Fruit fly (Drosophila melanogaster) whole organism, embryonic: ENCODE data around the gene sesB.

Source experiments
- Atf-2 ChIP-seq: fragments of 200-800 bp; sonication (Bioruptor generic); optimal IDR thresholded peaks from 2 replicates; lab custom pipeline; 2016; ENCODE audit warnings: missing biosample characterization, missing genetic modification characterization
- Blimp-1 ChIP-seq: fragments of 200-800 bp; sonication (Bioruptor generic); optimal IDR thresholded peaks from 3 replicates; lab custom pipeline; 2018; ENCODE audit warnings: missing biosample characterization, missing genetic modification characterization, mild to moderate bottlenecking, moderate library complexity, missing genetic modification reagents
- CG11085 ChIP-seq: fragments of 200-800 bp; sonication (Bioruptor generic); IDR thresholded peaks from 2 replicates; pipeline ENCODE4 v1.3.6; 2022; ENCODE audit warnings: missing biosample characterization, missing genetic modification characterization
- CG12071 ChIP-seq: fragments of 200-800 bp; sonication (Bioruptor generic); optimal IDR thresholded peaks from 3 replicates; lab custom pipeline; 2018; ENCODE audit warnings: missing biosample characterization, mild to moderate bottlenecking, missing genetic modification characterization
- CG1233 ChIP-seq: fragments of 200-800 bp; sonication (Bioruptor generic); optimal IDR thresholded peaks from 4 replicates; lab custom pipeline; 2018; ENCODE audit warnings: missing biosample characterization, mild to moderate bottlenecking, missing genetic modification characterization
- CG13296 ChIP-seq: fragments of 200-800 bp; sonication (Bioruptor generic); optimal IDR thresholded peaks from 3 replicates; lab custom pipeline; 2018; ENCODE audit warnings: missing biosample characterization, mild to moderate bottlenecking, missing genetic modification characterization
- CG14050 ChIP-seq: fragments of 200-800 bp; sonication (Bioruptor generic); IDR thresholded peaks from 3 replicates; pipeline ENCODE4 v1.3.6; 2022; ENCODE audit warnings: missing biosample characterization, missing genetic modification characterization
- CG14667 ChIP-seq: fragments of 200-800 bp; sonication (Bioruptor generic); IDR thresholded peaks from 2 replicates; pipeline ENCODE4 v1.3.6; 2022; ENCODE audit warnings: missing biosample characterization, missing genetic modification characterization
- CG17186 ChIP-seq: fragments of 200-800 bp; sonication (Bioruptor generic); optimal IDR thresholded peaks from 3 replicates; lab custom pipeline; 2017; ENCODE audit warnings: missing biosample characterization, missing genetic modification reagents, missing genetic modification characterization
- CG17568 ChIP-seq: fragments of 200-800 bp; sonication (Bioruptor generic); optimal IDR thresholded peaks from 2 replicates; lab custom pipeline; 2018; ENCODE audit warnings: missing biosample characterization, mild to moderate bottlenecking, missing genetic modification characterization, moderate library complexity
- CG18599 ChIP-seq: fragments of 200-800 bp; sonication (Bioruptor generic); optimal IDR thresholded peaks from 3 replicates; lab custom pipeline; 2017; ENCODE audit warnings: missing biosample characterization, missing genetic modification characterization, mild to moderate bottlenecking, moderate library complexity, missing genetic modification reagents
- CG30403 ChIP-seq: fragments of 200-800 bp; sonication (Bioruptor generic); optimal IDR thresholded peaks from 3 replicates; lab custom pipeline; 2016; ENCODE audit warnings: missing biosample characterization, missing genetic modification characterization
- CG31224 ChIP-seq: fragments of 200-800 bp; sonication (Bioruptor generic); IDR thresholded peaks from 2 replicates; pipeline ENCODE4 v1.3.6; 2022; ENCODE audit warnings: missing biosample characterization, missing genetic modification characterization
- CG3847 ChIP-seq: fragments of 200-800 bp; sonication (Bioruptor generic); IDR thresholded peaks from 2 replicates; pipeline ENCODE4 v1.3.6; 2022; ENCODE audit warnings: missing biosample characterization, missing genetic modification characterization
- CG7928 ChIP-seq: fragments of 200-800 bp; sonication (Bioruptor generic); optimal IDR thresholded peaks from 2 replicates; lab custom pipeline; 2017; ENCODE audit warnings: missing biosample characterization, mild to moderate bottlenecking, missing genetic modification characterization
- CG7987 ChIP-seq: fragments of 200-800 bp; sonication (Bioruptor generic); optimal IDR thresholded peaks from 2 replicates; lab custom pipeline; 2018; ENCODE audit warnings: missing biosample characterization, mild to moderate bottlenecking, missing genetic modification characterization, moderate library complexity
- CG9437 ChIP-seq: fragments of 200-800 bp; sonication (Bioruptor generic); optimal IDR thresholded peaks from 2 replicates; lab custom pipeline; 2018; ENCODE audit warnings: missing biosample characterization, mild to moderate bottlenecking, missing genetic modification characterization
- CTCF ChIP-seq: fragments of 200-800 bp; sonication (Bioruptor generic); optimal IDR thresholded peaks from 2 replicates; lab custom pipeline; 2017; ENCODE audit warnings: missing biosample characterization, mild to moderate bottlenecking, missing genetic modification characterization, moderate library complexity
- D19A ChIP-seq: fragments of 200-800 bp; optimal IDR thresholded peaks from 3 replicates; lab custom pipeline; 2019; ENCODE audit warnings: missing biosample characterization, mild to moderate bottlenecking, missing genetic modification characterization, moderate library complexity
- Dfd ChIP-seq, 2 experiments: fragments of >200 bp; optimal IDR thresholded peaks; 2 replicates each; lab custom pipeline; 2017; ENCODE audit warnings: missing biosample characterization in 2 of 2, missing genetic modification characterization in 2 of 2
- Dip3 ChIP-seq: fragments of 200-800 bp; sonication (Bioruptor generic); optimal IDR thresholded peaks from 3 replicates; lab custom pipeline; 2016; ENCODE audit warnings: missing biosample characterization, missing genetic modification characterization
- Doc2 ChIP-seq: fragments of 200-800 bp; sonication (Bioruptor generic); IDR thresholded peaks from 2 replicates; pipeline ENCODE4 v1.3.6; 2022; ENCODE audit warnings: missing biosample characterization, missing genetic modification characterization
- E2f1 ChIP-seq: fragments of 200-800 bp; sonication (Bioruptor generic); IDR thresholded peaks from 2 replicates; pipeline ENCODE4 v1.3.6; 2022; ENCODE audit warnings: missing biosample characterization, missing genetic modification characterization
- Eip74EF ChIP-seq, 2 experiments: fragments of 200-800 bp in 1 of 2; fragments of >200 bp in 1 of 2; sonication (Bioruptor generic) in 1 of 2; optimal IDR thresholded peaks; 2 replicates each; lab custom pipeline; 2017 to 2019; ENCODE audit warnings: missing biosample characterization in 2 of 2, missing genetic modification characterization in 2 of 2, mild to moderate bottlenecking in 1 of 2, moderate library complexity in 1 of 2
- Hr3 ChIP-seq: fragments of 200-800 bp; sonication (Bioruptor generic); optimal IDR thresholded peaks from 3 replicates; lab custom pipeline; 2016; ENCODE audit warnings: missing biosample characterization, missing genetic modification characterization
- Lim3 ChIP-seq: fragments of 200-800 bp; sonication (Bioruptor generic); IDR thresholded peaks from 2 replicates; pipeline ENCODE4 v1.3.6; 2022; ENCODE audit warnings: missing biosample characterization, missing genetic modification characterization
- Meics ChIP-seq: fragments of 200-800 bp; sonication (Bioruptor generic); optimal IDR thresholded peaks from 2 replicates; lab custom pipeline; 2017; ENCODE audit warnings: missing biosample characterization, mild to moderate bottlenecking, missing genetic modification characterization
- Neu2 ChIP-seq: fragments of 200-800 bp; sonication (Bioruptor generic); optimal IDR thresholded peaks from 3 replicates; lab custom pipeline; 2016; ENCODE audit warnings: missing biosample characterization, missing genetic modification characterization, borderline replicate concordance
- Opbp ChIP-seq: fragments of 200-800 bp; sonication (Bioruptor generic); IDR thresholded peaks from 3 replicates; pipeline ENCODE4 v1.3.6; 2022; ENCODE audit warnings: missing biosample characterization, missing genetic modification characterization; ENCODE audit not compliant: partially characterized antibody
- PHDP ChIP-seq: fragments of 200-800 bp; sonication (Bioruptor generic); optimal IDR thresholded peaks from 3 replicates; lab custom pipeline; 2018; ENCODE audit warnings: missing biosample characterization, mild to moderate bottlenecking, missing genetic modification characterization, moderate library complexity
- Six4 ChIP-seq: fragments of 200-800 bp; sonication (Bioruptor generic); optimal IDR thresholded peaks from 2 replicates; lab custom pipeline; 2016; ENCODE audit warnings: missing biosample characterization, missing genetic modification characterization
- Stat92E ChIP-seq, 3 experiments: fragments of >200 bp in 2 of 3; fragments of 200-800 bp in 1 of 3; sonication (Bioruptor generic) in 1 of 3; optimal IDR thresholded peaks; 2 replicates each; lab custom pipeline; 2017 to 2019; ENCODE audit warnings: missing biosample characterization in 3 of 3, missing genetic modification characterization in 3 of 3, mild to moderate bottlenecking in 1 of 3, moderate library complexity in 1 of 3
- az2 ChIP-seq: fragments of 200-800 bp; sonication (Bioruptor generic); optimal IDR thresholded peaks from 3 replicates; lab custom pipeline; 2016; ENCODE audit warnings: missing biosample characterization, missing genetic modification characterization
- chn ChIP-seq: fragments of 200-800 bp; sonication (Bioruptor generic); optimal IDR thresholded peaks from 2 replicates; lab custom pipeline; 2016; ENCODE audit warnings: missing biosample characterization, missing genetic modification characterization
- dmrt11E ChIP-seq: fragments of 200-800 bp; sonication (Bioruptor generic); optimal IDR thresholded peaks from 3 replicates; lab custom pipeline; 2018; ENCODE audit warnings: missing biosample characterization, mild to moderate bottlenecking, missing genetic modification characterization, moderate library complexity
- esg ChIP-seq: fragments of 200-800 bp; sonication (Bioruptor generic); conservative IDR thresholded peaks from 2 replicates; pipeline ENCODE4 v1.3.6; 2022; ENCODE audit warnings: missing biosample characterization, missing genetic modification characterization
- gce ChIP-seq: fragments of 200-800 bp; sonication (Bioruptor generic); IDR thresholded peaks from 3 replicates; pipeline ENCODE4 v1.3.6; 2022; ENCODE audit warnings: missing biosample characterization, missing genetic modification characterization
- kah ChIP-seq: fragments of 200-800 bp; sonication (Bioruptor generic); optimal IDR thresholded peaks from 2 replicates; lab custom pipeline; 2018; ENCODE audit warnings: missing biosample characterization, mild to moderate bottlenecking, missing genetic modification characterization
- lbe ChIP-seq: fragments of 200-800 bp; sonication (Bioruptor generic); optimal IDR thresholded peaks from 2 replicates; lab custom pipeline; 2016; ENCODE audit warnings: missing biosample characterization, mild to moderate bottlenecking, missing genetic modification characterization
- mirr ChIP-seq: fragments of 200-800 bp; sonication (Bioruptor generic); optimal IDR thresholded peaks from 3 replicates; lab custom pipeline; 2018; ENCODE audit warnings: missing biosample characterization, mild to moderate bottlenecking, missing genetic modification characterization
- nom ChIP-seq: fragments of 200-800 bp; sonication (Bioruptor generic); optimal IDR thresholded peaks from 2 replicates; lab custom pipeline; 2017; ENCODE audit warnings: missing biosample characterization, missing genetic modification characterization, mild to moderate bottlenecking, moderate library complexity, missing genetic modification reagents
- onecut ChIP-seq: fragments of 200-800 bp; sonication (Bioruptor generic); IDR thresholded peaks from 2 replicates; pipeline ENCODE4 v1.3.6; 2022; ENCODE audit warnings: missing biosample characterization, missing genetic modification characterization
- pan ChIP-seq, 4 experiments: fragments of >200 bp in 3 of 4; fragments of 200-800 bp in 1 of 4; sonication (Bioruptor generic) in 1 of 4; optimal IDR thresholded peaks in 3 of 4; IDR thresholded peaks in 1 of 4; 2 replicates each; pipeline versions ENCODE4 v1.3.6 to Lab custom; 2017 to 2022; ENCODE audit warnings: missing biosample characterization in 2 of 4, missing genetic modification characterization in 2 of 4, mixed read lengths in 1 of 4
- ranshi ChIP-seq: fragments of 200-800 bp; sonication (Bioruptor generic); IDR thresholded peaks from 2 replicates; pipeline ENCODE4 v1.3.6; 2022; ENCODE audit warnings: missing biosample characterization, missing genetic modification characterization
- rib ChIP-seq: fragments of 200-800 bp; sonication (Bioruptor generic); IDR thresholded peaks from 2 replicates; pipeline ENCODE4 v1.3.6; 2022; ENCODE audit warnings: missing biosample characterization, missing genetic modification characterization
- sima ChIP-seq: fragments of 200-800 bp; sonication (Bioruptor generic); optimal IDR thresholded peaks from 2 replicates; lab custom pipeline; 2016; ENCODE audit warnings: missing biosample characterization, missing genetic modification characterization
- slp2 ChIP-seq: fragments of 200-800 bp; sonication (Bioruptor generic); optimal IDR thresholded peaks from 2 replicates; lab custom pipeline; 2016; ENCODE audit warnings: missing biosample characterization, missing genetic modification characterization
- twi ChIP-seq: fragments of 200-800 bp; optimal IDR thresholded peaks from 2 replicates; lab custom pipeline; 2019; ENCODE audit warnings: missing biosample characterization, mild to moderate bottlenecking, missing genetic modification characterization, moderate library complexity
- unpg ChIP-seq: fragments of 200-800 bp; sonication (Bioruptor generic); optimal IDR thresholded peaks from 3 replicates; lab custom pipeline; 2018; ENCODE audit warnings: missing biosample characterization, mild to moderate bottlenecking, missing genetic modification characterization, moderate library complexity
- yki ChIP-seq: fragments of >200 bp; optimal IDR thresholded peaks from 3 replicates; lab custom pipeline; 2018

sesB gene

DNA sequence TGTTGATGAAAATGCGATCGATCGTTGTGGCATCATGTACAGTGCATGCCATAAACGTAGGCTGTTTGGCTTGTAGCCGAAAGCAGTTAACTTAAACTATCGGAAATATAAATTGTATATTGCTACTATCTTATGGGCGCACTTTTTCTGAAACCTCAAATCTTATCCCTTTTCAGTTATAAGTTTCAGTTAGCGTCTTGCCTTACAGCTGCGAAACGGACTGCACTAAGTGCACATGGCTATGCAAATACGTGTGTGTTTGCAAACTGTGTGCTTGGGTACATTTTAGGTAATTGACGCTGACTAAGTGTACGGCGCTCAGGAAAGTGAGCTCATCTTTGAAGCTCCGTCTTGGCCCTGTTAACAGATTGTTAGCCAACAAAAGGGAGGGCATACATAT is 11.1 kb downstream of the sesB start (continued):
- no peak for TF ChIP-seq chn
- TF ChIP-seq pan (optimal IDR thresholded peaks at IDR 0.05; lab: Kevin White, UChicago) = no peak
- TF ChIP-seq pan (GFP tag; optimal IDR thresholded peaks at IDR 0.05 in 1 of 2, IDR thresholded peaks at IDR 0.05 in 1 of 2) = peak in 1 of 2 experiments; percentile 71
- peak; percentile 28 for TF ChIP-seq CG1233 (GFP tag; lab: Kevin White, UChicago)
- no peak for TF ChIP-seq Neu2
- peak; percentile 14 for TF ChIP-seq slp2 (GFP tag; lab: Kevin White, UChicago)
- peak; percentile 2 for TF ChIP-seq az2 (GFP tag; lab: Kevin White, UChicago)
- peak; percentile 56 for TF ChIP-seq lbe
- TF ChIP-seq CG14050 (GFP tag; lab: Robert Waterston, UW) = peak; percentile 23; the same call in 2 of the 3 replicates
- TF ChIP-seq CG17568 (GFP tag; lab: Kevin White, UChicago) = no peak
- TF ChIP-seq mirr = peak; percentile 11
- no peak for TF ChIP-seq Atf-2 (GFP tag; lab: Kevin White, UChicago)
- TF ChIP-seq CG11085 (GFP tag; lab: Robert Waterston, UW) = no peak
- 0 out of 2 replicates have a peak, but pooled peaks have one; percentile 20 for TF ChIP-seq CG31224 (GFP tag; lab: Robert Waterston, UW)
- peak; percentile 12 for TF ChIP-seq Six4 (GFP tag; lab: Kevin White, UChicago)
- TF ChIP-seq E2f1 = peak; percentile 52
- TF ChIP-seq CG30403 = peak; percentile 41
- no peak for TF ChIP-seq Stat92E (GFP tag; optimal IDR thresholded peaks at IDR 0.05; lab: Kevin White, UChicago)
- TF ChIP-seq gce (GFP tag; lab: Robert Waterston, UW) = 0 out of 3 replicates have a peak, but pooled peaks have one; percentile 9
- TF ChIP-seq nom (GFP tag; lab: Kevin White, UChicago) = no peak
- no peak for TF ChIP-seq twi (tag; lab: Kevin White, UChicago)
- TF ChIP-seq CG3847 = 0 out of 2 replicates have a peak, but pooled peaks have one; percentile 19
- TF ChIP-seq kah (GFP tag; lab: Kevin White, UChicago) = peak; percentile 36
- no peak for TF ChIP-seq rib (GFP tag; lab: Robert Waterston, UW)
- TF ChIP-seq CG7928 (GFP tag; lab: Kevin White, UChicago) = no peak
- TF ChIP-seq Dfd (GFP tag; optimal IDR thresholded peaks at IDR 0.05; lab: Kevin White, UChicago) = no peak
- TF ChIP-seq PHDP (tag; lab: Kevin White, UChicago) = peak; percentile 38
- no peak for TF ChIP-seq CG7987 (GFP tag; lab: Kevin White, UChicago)
- no peak for TF ChIP-seq Doc2 (GFP tag; lab: Robert Waterston, UW)
- TF ChIP-seq sima = no peak
- TF ChIP-seq CG12071 (GFP tag; lab: Kevin White, UChicago) = peak; percentile 47
- TF ChIP-seq Opbp (GFP tag; lab: Robert Waterston, UW) = no peak
- peak; percentile 14 for TF ChIP-seq Dip3
- TF ChIP-seq Eip74EF (GFP tag; optimal IDR thresholded peaks at IDR 0.05; lab: Kevin White, UChicago) = peak in 1 of 2 experiments; percentile 6
- TF ChIP-seq unpg (GFP tag; lab: Kevin White, UChicago) = peak; percentile 46
- no peak for TF ChIP-seq yki (lab: Kevin White, UChicago)
- peak; percentile 61 for TF ChIP-seq CG13296
- no peak for TF ChIP-seq dmrt11E (tag; lab: Kevin White, UChicago)
- TF ChIP-seq Hr3 (GFP tag; lab: Kevin White, UChicago) = peak; percentile 24
- no peak for TF ChIP-seq CG14667 (GFP tag; lab: Robert Waterston, UW)
- TF ChIP-seq esg = peak; percentile 48; the same call in 1 of the 2 replicates
- no peak for TF ChIP-seq CG9437 (GFP tag; lab: Kevin White, UChicago)
- peak; percentile 14 for TF ChIP-seq D19A (tag; lab: Kevin White, UChicago)
- TF ChIP-seq onecut = peak; percentile 29; the same call in 1 of the 2 replicates
- peak; percentile 41 for TF ChIP-seq Meics (GFP tag; lab: Kevin White, UChicago)
- TF ChIP-seq Blimp-1 (GFP tag; lab: Kevin White, UChicago) = peak; percentile 19
- TF ChIP-seq CG18599 (GFP tag; lab: Kevin White, UChicago) = peak; percentile 26
- no peak for TF ChIP-seq CTCF (GFP tag; lab: Kevin White, UChicago)
- TF ChIP-seq CG17186 (GFP tag; lab: Kevin White, UChicago) = no peak
- TF ChIP-seq Lim3 (GFP tag; lab: Robert Waterston, UW) = no peak
- 0 out of 2 replicates have a peak, but pooled peaks have one; percentile 24 for TF ChIP-seq ranshi
